Fruit fly (Drosophila melanogaster) whole organism, embryonic: ENCODE data around the gene CG31804.

Experiments
- Abd-B ChIP-seq: fragments of 200-800 bp; sonication (Bioruptor generic); optimal IDR thresholded peaks from 2 replicates; lab custom pipeline; 2018; ENCODE audit warnings: missing biosample characterization, mild to moderate bottlenecking, missing genetic modification characterization, moderate library complexity
- Adf1 ChIP-seq: fragments of 200-800 bp; sonication (Bioruptor generic); IDR thresholded peaks from 2 replicates; pipeline ENCODE4 v1.3.6; 2022; ENCODE audit warnings: missing biosample characterization, missing genetic modification characterization
- Aef1 ChIP-seq: fragments of 200-800 bp; sonication (Bioruptor generic); IDR thresholded peaks from 3 replicates; pipeline ENCODE4 v1.3.6; 2022; ENCODE audit warnings: missing biosample characterization, missing genetic modification characterization
- Antp ChIP-seq: fragments of 200-800 bp; sonication (Bioruptor generic); optimal IDR thresholded peaks from 3 replicates; lab custom pipeline; 2016; ENCODE audit warnings: missing biosample characterization, missing genetic modification characterization
- B-H1 ChIP-seq: fragments of 200-800 bp; sonication (Bioruptor generic); IDR thresholded peaks from 3 replicates; pipeline ENCODE4 v1.3.6; 2022; ENCODE audit warnings: missing biosample characterization, missing genetic modification characterization
- CG10462 ChIP-seq: fragments of 200-800 bp; sonication (Bioruptor generic); optimal IDR thresholded peaks from 2 replicates; lab custom pipeline; 2016; ENCODE audit warnings: missing biosample characterization, missing genetic modification characterization
- CG11247 ChIP-seq: fragments of 200-800 bp; sonication (Bioruptor generic); IDR thresholded peaks from 2 replicates; pipeline ENCODE4 v1.3.6; 2022; ENCODE audit warnings: missing biosample characterization, missing genetic modification characterization
- CG11504 ChIP-seq: fragments of 200-800 bp; sonication (Bioruptor generic); optimal IDR thresholded peaks from 3 replicates; lab custom pipeline; 2019; ENCODE audit warnings: missing biosample characterization, mild to moderate bottlenecking, missing genetic modification characterization, moderate library complexity
- CG12659 ChIP-seq: fragments of 200-800 bp; sonication (Bioruptor generic); optimal IDR thresholded peaks from 3 replicates; lab custom pipeline; 2017; ENCODE audit warnings: mild to moderate bottlenecking, missing biosample characterization, missing genetic modification reagents, missing genetic modification characterization
- CG13296 ChIP-seq: fragments of 200-800 bp; sonication (Bioruptor generic); optimal IDR thresholded peaks from 3 replicates; lab custom pipeline; 2018; ENCODE audit warnings: missing biosample characterization, mild to moderate bottlenecking, missing genetic modification characterization
- CG16779 ChIP-seq: fragments of 200-800 bp; sonication (Bioruptor generic); IDR thresholded peaks from 2 replicates; pipeline ENCODE4 v1.3.6; 2022; ENCODE audit warnings: missing biosample characterization, missing genetic modification characterization
- CG18262 ChIP-seq: fragments of 200-800 bp; optimal IDR thresholded peaks from 3 replicates; lab custom pipeline; 2019; ENCODE audit warnings: missing biosample characterization, mild to moderate bottlenecking, missing genetic modification characterization, moderate library complexity
- CG18599 ChIP-seq: fragments of 200-800 bp; sonication (Bioruptor generic); optimal IDR thresholded peaks from 3 replicates; lab custom pipeline; 2017; ENCODE audit warnings: missing biosample characterization, missing genetic modification characterization, mild to moderate bottlenecking, moderate library complexity, missing genetic modification reagents
- CG2120 ChIP-seq: fragments of 200-800 bp; sonication (Bioruptor generic); optimal IDR thresholded peaks from 3 replicates; lab custom pipeline; 2016; ENCODE audit warnings: missing biosample characterization, missing genetic modification characterization
- CG2875 ChIP-seq: fragments of 200-800 bp; sonication (Bioruptor generic); optimal IDR thresholded peaks from 2 replicates; lab custom pipeline; 2017; ENCODE audit warnings: missing biosample characterization, mild to moderate bottlenecking, missing genetic modification characterization, missing genetic modification reagents
- CG31365 ChIP-seq: fragments of 200-800 bp; sonication (Bioruptor generic); optimal IDR thresholded peaks from 2 replicates; lab custom pipeline; 2018; ENCODE audit warnings: missing biosample characterization, mild to moderate bottlenecking, missing genetic modification characterization
- CG31441 ChIP-seq: fragments of 200-800 bp; sonication (Bioruptor generic); IDR thresholded peaks from 2 replicates; pipeline ENCODE4 v1.3.6; 2022; ENCODE audit warnings: missing biosample characterization, missing genetic modification characterization
- CG33557 ChIP-seq: fragments of 200-800 bp; sonication (Bioruptor generic); optimal IDR thresholded peaks from 2 replicates; lab custom pipeline; 2019; ENCODE audit warnings: missing biosample characterization, mild to moderate bottlenecking, missing genetic modification characterization, moderate library complexity
- CG3407 ChIP-seq: fragments of 200-800 bp; sonication (Bioruptor generic); optimal IDR thresholded peaks from 2 replicates; lab custom pipeline; 2018; ENCODE audit warnings: missing biosample characterization, mild to moderate bottlenecking, missing genetic modification characterization
- CG34224 ChIP-seq: fragments of 200-800 bp; sonication (Bioruptor generic); IDR thresholded peaks from 3 replicates; pipeline ENCODE4 v1.3.6; 2022; ENCODE audit warnings: missing biosample characterization, missing genetic modification characterization; ENCODE audit not compliant: partially characterized antibody
- CG43689 ChIP-seq: fragments of 200-800 bp; sonication (Bioruptor generic); IDR thresholded peaks from 2 replicates; pipeline ENCODE4 v1.3.6; 2022; ENCODE audit warnings: missing biosample characterization, missing genetic modification characterization
- CG4854 ChIP-seq: fragments of 200-800 bp; sonication (Bioruptor generic); optimal IDR thresholded peaks from 2 replicates; lab custom pipeline; 2016; ENCODE audit warnings: missing biosample characterization, missing genetic modification characterization, inconsistent platforms
- CG6813 ChIP-seq: fragments of 200-800 bp; sonication (Bioruptor generic); optimal IDR thresholded peaks from 2 replicates; lab custom pipeline; 2017; ENCODE audit warnings: missing biosample characterization, missing genetic modification characterization, mild to moderate bottlenecking, moderate library complexity, missing genetic modification reagents
- CG9727 ChIP-seq: fragments of 200-800 bp; sonication (Bioruptor generic); optimal IDR thresholded peaks from 3 replicates; lab custom pipeline; 2017; ENCODE audit warnings: missing biosample characterization, mild to moderate bottlenecking, missing genetic modification characterization
- CHES-1-like ChIP-seq: fragments of 200-800 bp; sonication (Bioruptor generic); optimal IDR thresholded peaks from 2 replicates; lab custom pipeline; 2016; ENCODE audit warnings: missing biosample characterization, missing genetic modification characterization
- Dref ChIP-seq: fragments of 200-800 bp; sonication (Bioruptor generic); IDR thresholded peaks from 2 replicates; pipeline ENCODE4 v1.3.6; 2022; ENCODE audit warnings: missing biosample characterization, missing genetic modification characterization
- E2f1 ChIP-seq: fragments of 200-800 bp; sonication (Bioruptor generic); IDR thresholded peaks from 2 replicates; pipeline ENCODE4 v1.3.6; 2022; ENCODE audit warnings: missing biosample characterization, missing genetic modification characterization
- Fer3 ChIP-seq: fragments of 200-800 bp; sonication (Bioruptor generic); optimal IDR thresholded peaks from 2 replicates; lab custom pipeline; 2018; ENCODE audit warnings: missing biosample characterization, mild to moderate bottlenecking, missing genetic modification characterization, moderate library complexity
- MTF-1 ChIP-seq: fragments of 200-800 bp; sonication (Bioruptor generic); optimal IDR thresholded peaks from 2 replicates; lab custom pipeline; 2018; ENCODE audit warnings: missing biosample characterization, mild to moderate bottlenecking, missing genetic modification characterization, borderline replicate concordance
- Mes4 ChIP-seq: fragments of 200-800 bp; sonication (Bioruptor generic); optimal IDR thresholded peaks from 2 replicates; lab custom pipeline; 2016; ENCODE audit warnings: missing biosample characterization, missing genetic modification characterization
- NFAT ChIP-seq: fragments of 200-800 bp; sonication (Bioruptor generic); IDR thresholded peaks from 2 replicates; pipeline ENCODE4 v1.3.6; 2022; ENCODE audit warnings: missing biosample characterization, missing genetic modification characterization
- Nf-YB ChIP-seq: fragments of 200-800 bp; sonication (Bioruptor generic); optimal IDR thresholded peaks from 3 replicates; lab custom pipeline; 2019; ENCODE audit warnings: missing biosample characterization, mild to moderate bottlenecking, missing genetic modification characterization, moderate library complexity
- PHDP ChIP-seq: fragments of 200-800 bp; sonication (Bioruptor generic); optimal IDR thresholded peaks from 3 replicates; lab custom pipeline; 2018; ENCODE audit warnings: missing biosample characterization, mild to moderate bottlenecking, missing genetic modification characterization, moderate library complexity
- Rx ChIP-seq: fragments of 200-800 bp; sonication (Bioruptor generic); IDR thresholded peaks from 2 replicates; pipeline ENCODE4 v1.3.6; 2022; ENCODE audit warnings: missing biosample characterization, missing genetic modification characterization
- ase ChIP-seq: fragments of 200-800 bp; sonication (Bioruptor generic); IDR thresholded peaks from 3 replicates; pipeline ENCODE4 v1.3.6; 2022; ENCODE audit warnings: missing biosample characterization, missing genetic modification characterization
- cato ChIP-seq: fragments of 200-800 bp; sonication (Bioruptor generic); optimal IDR thresholded peaks from 2 replicates; lab custom pipeline; 2016; ENCODE audit warnings: missing biosample characterization, missing genetic modification characterization, borderline replicate concordance
- crol ChIP-seq: fragments of 200-800 bp; sonication (Bioruptor generic); IDR thresholded peaks from 2 replicates; pipeline ENCODE4 v1.3.6; 2022; ENCODE audit warnings: missing biosample characterization, missing genetic modification characterization
- dm ChIP-seq: fragments of 200-800 bp; sonication (Bioruptor generic); optimal IDR thresholded peaks from 3 replicates; lab custom pipeline; 2016; ENCODE audit warnings: missing biosample characterization, missing genetic modification characterization
- fd3F ChIP-seq: fragments of 200-800 bp; sonication (Bioruptor generic); optimal IDR thresholded peaks from 2 replicates; lab custom pipeline; 2018; ENCODE audit warnings: missing biosample characterization, mild to moderate bottlenecking, missing genetic modification characterization, moderate library complexity
- gce ChIP-seq: fragments of 200-800 bp; sonication (Bioruptor generic); IDR thresholded peaks from 3 replicates; pipeline ENCODE4 v1.3.6; 2022; ENCODE audit warnings: missing biosample characterization, missing genetic modification characterization
- hb ChIP-seq: fragments of 200-800 bp; sonication (Bioruptor generic); IDR thresholded peaks from 3 replicates; pipeline ENCODE4 v1.3.6; 2022; ENCODE audit warnings: missing biosample characterization, missing genetic modification characterization; ENCODE audit not compliant: partially characterized antibody
- ind ChIP-seq: fragments of 200-800 bp; sonication (Bioruptor generic); optimal IDR thresholded peaks from 3 replicates; lab custom pipeline; 2016; ENCODE audit warnings: missing biosample characterization, missing genetic modification characterization
- lilli ChIP-seq: fragments of 200-800 bp; sonication (Bioruptor generic); optimal IDR thresholded peaks from 3 replicates; lab custom pipeline; 2016; ENCODE audit warnings: missing biosample characterization, missing genetic modification characterization
- luna ChIP-seq: fragments of 200-800 bp; sonication (Bioruptor generic); optimal IDR thresholded peaks from 2 replicates; lab custom pipeline; 2016; ENCODE audit warnings: missing biosample characterization, missing genetic modification characterization
- nerfin-2 ChIP-seq: fragments of 200-800 bp; sonication (Bioruptor generic); IDR thresholded peaks from 2 replicates; pipeline ENCODE4 v1.3.6; 2022; ENCODE audit warnings: missing biosample characterization, missing genetic modification characterization; ENCODE audit not compliant: partially characterized antibody
- row ChIP-seq: fragments of 200-800 bp; sonication (Bioruptor generic); IDR thresholded peaks from 3 replicates; pipeline ENCODE4 v1.3.6; 2022; ENCODE audit warnings: missing biosample characterization, missing genetic modification characterization
- sima ChIP-seq: fragments of 200-800 bp; sonication (Bioruptor generic); optimal IDR thresholded peaks from 2 replicates; lab custom pipeline; 2016; ENCODE audit warnings: missing biosample characterization, missing genetic modification characterization
- sna ChIP-seq: fragments of 200-800 bp; sonication (Bioruptor generic); IDR thresholded peaks from 2 replicates; pipeline ENCODE4 v1.3.6; 2022; ENCODE audit warnings: missing biosample characterization, missing genetic modification characterization; ENCODE audit not compliant: partially characterized antibody
- tna ChIP-seq: fragments of 200-800 bp; sonication (Bioruptor generic); IDR thresholded peaks from 2 replicates; pipeline ENCODE4 v1.3.6; 2022; ENCODE audit warnings: missing biosample characterization, missing genetic modification characterization; ENCODE audit not compliant: partially characterized antibody
- tx ChIP-seq: fragments of 200-800 bp; sonication (Bioruptor generic); optimal IDR thresholded peaks from 2 replicates; lab custom pipeline; 2016; ENCODE audit warnings: missing biosample characterization, missing genetic modification characterization
- vvl ChIP-seq: fragments of 200-800 bp; sonication (Bioruptor generic); IDR thresholded peaks from 2 replicates; pipeline ENCODE4 v1.3.6; 2022; ENCODE audit warnings: missing biosample characterization, missing genetic modification characterization

CG31804 gene

dm6 chr2L:17387735-17388367 is 24.6 kb downstream of the CG31804 start (continued):
- TF ChIP-seq Antp (GFP tag; lab: Kevin White, UChicago) (no peak), sna (GFP tag; lab: Robert Waterston, UW) (no peak), sima (GFP tag; lab: Kevin White, UChicago) (no peak), ind (GFP tag; lab: Kevin White, UChicago) (no peak), ase (GFP tag; lab: Robert Waterston, UW) (no peak), lilli (no peak), CG11247 (no peak), cato (GFP tag; lab: Kevin White, UChicago) (no peak), Dref (GFP tag; lab: Robert Waterston, UW) (no peak), CG12659 (GFP tag; lab: Kevin White, UChicago) (peak; percentile 13), nerfin-2 (no peak), CG6813 (GFP tag; lab: Kevin White, UChicago) (no peak), E2f1 (GFP tag; lab: Robert Waterston, UW) (no peak), CG3407 (no peak), gce (GFP tag; lab: Robert Waterston, UW) (no peak), B-H1 (no peak), CHES-1-like (no peak), vvl (GFP tag; lab: Robert Waterston, UW) (no peak), Adf1 (GFP tag; lab: Robert Waterston, UW) (no peak), tx (GFP tag; lab: Kevin White, UChicago) (no peak), fd3F (GFP tag; lab: Kevin White, UChicago) (no peak), CG18599 (GFP tag; lab: Kevin White, UChicago) (peak; percentile 51), CG16779 (no peak), Nf-YB (no peak), MTF-1 (no peak), CG13296 (GFP tag; lab: Kevin White, UChicago) (peak; percentile 34), Aef1 (no peak), CG2875 (GFP tag; lab: Kevin White, UChicago) (peak; percentile 23), crol (GFP tag; lab: Robert Waterston, UW) (no peak), CG9727 (GFP tag; lab: Kevin White, UChicago) (no peak), Rx (no peak), dm (GFP tag; lab: Kevin White, UChicago) (no peak), CG10462 (GFP tag; lab: Kevin White, UChicago) (no peak), CG31441 (GFP tag; lab: Robert Waterston, UW) (no peak), CG2120 (GFP tag; lab: Kevin White, UChicago) (no peak), CG4854 (no peak), CG33557 (no peak), NFAT (GFP tag; lab: Robert Waterston, UW) (no peak), row (no peak), Mes4 (GFP tag; lab: Kevin White, UChicago) (no peak), CG18262 (tag; lab: Kevin White, UChicago) (no peak), CG31365 (tag; lab: Kevin White, UChicago) (peak; percentile 13), Abd-B (GFP tag; lab: Kevin White, UChicago) (no peak), CG34224 (GFP tag; lab: Robert Waterston, UW) (no peak), Fer3 (tag; lab: Kevin White, UChicago) (peak; percentile 31), tna (no peak), CG43689 (GFP tag; lab: Robert Waterston, UW) (no peak), CG11504 (peak; percentile 18), luna (no peak), hb (GFP tag; lab: Robert Waterston, UW) (no peak), PHDP (tag; lab: Kevin White, UChicago) (peak; percentile 44)
